Worm (Caenorhabditis elegans) whole organism, early embryonic: ENCODE measurements around the gene irld-20.

Source experiments
- B0310.2 ChIP-seq: sonication (generic microtip); optimal IDR thresholded peaks from 2 replicates; lab custom pipeline; 2016; ENCODE audit warnings: mild to moderate bottlenecking, missing genetic modification characterization, missing compliant biosample characterization
- F13C5.2 ChIP-seq: sonication (generic microtip); optimal IDR thresholded peaks from 2 replicates; lab custom pipeline; 2017; ENCODE audit warnings: mild to moderate bottlenecking, missing genetic modification characterization, inconsistent platforms, missing compliant biosample characterization
- aly-1 ChIP-seq: sonication (generic microtip); optimal IDR thresholded peaks from 2 replicates; lab custom pipeline; 2016; ENCODE audit warnings: missing genetic modification characterization, missing compliant biosample characterization
- ama-1 ChIP-seq: fragments of 150-350 bp; optimal IDR thresholded peaks from 2 replicates; lab custom pipeline; 2014
- ceh-13 ChIP-seq: fragments of 200-800 bp; sonication (Bioruptor generic); optimal IDR thresholded peaks from 2 replicates; lab custom pipeline; 2018; ENCODE audit warnings: mild to moderate bottlenecking, missing genetic modification characterization, missing compliant biosample characterization
- ceh-36 ChIP-seq: sonication (generic microtip); optimal IDR thresholded peaks from 2 replicates; lab custom pipeline; 2016; ENCODE audit warnings: missing genetic modification characterization, inconsistent platforms, missing compliant biosample characterization
- ets-7 ChIP-seq: sonication (generic microtip); optimal IDR thresholded peaks from 2 replicates; lab custom pipeline; 2016; ENCODE audit warnings: missing genotype, missing genetic modification characterization, missing compliant biosample characterization
- flt-1 ChIP-seq: fragments of 200-800 bp; sonication (Bioruptor generic); IDR thresholded peaks from 2 replicates; pipeline ENCODE4 v1.3.6; 2022; ENCODE audit warnings: missing genetic modification characterization, missing compliant biosample characterization
- hmbx-1 ChIP-seq: sonication (generic microtip); optimal IDR thresholded peaks from 2 replicates; lab custom pipeline; 2016; ENCODE audit warnings: mild to moderate bottlenecking, missing genetic modification characterization, missing compliant biosample characterization
- hmg-4 ChIP-seq: fragments of 200-800 bp; sonication (Bioruptor generic); optimal IDR thresholded peaks from 2 replicates; lab custom pipeline; 2018; ENCODE audit warnings: mild to moderate bottlenecking, missing genetic modification characterization, missing compliant biosample characterization
- hnd-1 ChIP-seq: sonication (generic microtip); optimal IDR thresholded peaks from 2 replicates; lab custom pipeline; 2016; ENCODE audit warnings: missing genetic modification characterization, missing compliant biosample characterization
- pes-1 ChIP-seq: fragments of 200-800 bp; sonication (Bioruptor generic); IDR thresholded peaks from 2 replicates; pipeline ENCODE4 v1.3.6; 2022; ENCODE audit warnings: missing genetic modification reagents, missing genetic modification characterization, missing compliant biosample characterization
- scrt-1 ChIP-seq: fragments of 200-800 bp; sonication (Bioruptor generic); IDR thresholded peaks from 2 replicates; pipeline ENCODE4 v1.3.6; 2022; ENCODE audit warnings: missing genetic modification characterization, missing compliant biosample characterization
- sea-1 ChIP-seq: fragments of 200-800 bp; sonication (Bioruptor generic); conservative IDR thresholded peaks from 2 replicates; pipeline ENCODE4 v1.3.6; 2022; ENCODE audit warnings: missing genetic modification characterization, missing compliant biosample characterization
- tbx-11 ChIP-seq: fragments of 200-800 bp; sonication (Bioruptor generic); IDR thresholded peaks from 2 replicates; pipeline ENCODE4 v1.3.6; 2022; ENCODE audit warnings: missing genetic modification characterization, missing compliant biosample characterization
- tbx-37 ChIP-seq: fragments of 200-800 bp; sonication (Bioruptor generic); conservative IDR thresholded peaks from 2 replicates; pipeline ENCODE4 v1.3.6; 2022; ENCODE audit warnings: missing genetic modification reagents, missing genetic modification characterization, missing compliant biosample characterization
- tra-4 ChIP-seq: sonication (generic microtip); optimal IDR thresholded peaks from 2 replicates; lab custom pipeline; 2017; ENCODE audit warnings: missing genetic modification characterization, missing compliant biosample characterization

Gene irld-20

ce11 chrIII:12764241-12764640 lies 13.3 kb downstream of the irld-20 start, which contains the start of the genes irld-19 and irld-61:
Gene irld-19 (minus strand): TSS chrIII:12764341.
Gene irld-61 (plus strand): TSS chrIII:12764553.
- no peak for TF ChIP-seq tbx-11 (GFP tag; lab: Robert Waterston, UW)
- TF ChIP-seq F13C5.2 (tag; lab: Kevin White, UChicago) = no peak
- no peak for TF ChIP-seq tra-4 (tag; lab: Kevin White, UChicago)
- TF ChIP-seq ceh-36 = no peak
- TF ChIP-seq ets-7 (tag; lab: Kevin White, UChicago) = no peak
- TF ChIP-seq ama-1 (lab: Kevin White, UChicago) = no peak
- TF ChIP-seq pes-1 = no peak
- no peak for TF ChIP-seq tbx-37 (GFP tag; lab: Robert Waterston, UW)
- TF ChIP-seq hmg-4 (GFP tag; lab: Kevin White, UChicago) = no peak
- no peak for TF ChIP-seq hnd-1 (tag; lab: Kevin White, UChicago)
- TF ChIP-seq sea-1 = no peak

DNA sequence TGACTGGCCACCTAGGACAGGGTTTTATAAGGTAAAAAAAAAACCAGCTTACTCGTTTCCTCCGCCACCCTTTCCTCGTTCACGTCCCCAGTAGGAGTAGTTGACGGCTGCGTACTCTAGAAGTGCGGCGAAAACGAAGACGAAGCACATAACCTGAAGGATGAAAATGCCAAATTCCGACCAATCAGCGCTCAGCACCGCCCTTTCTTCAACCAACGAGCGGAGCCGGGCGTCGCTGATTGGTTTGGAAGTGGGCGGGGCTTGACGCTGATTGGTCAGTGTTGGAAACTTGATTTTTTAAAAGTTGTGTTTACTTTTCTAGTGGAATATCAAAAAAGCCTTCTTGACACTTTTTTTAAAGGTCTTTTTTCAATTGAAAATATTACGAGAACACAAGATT lies 22.8 kb downstream of the irld-20 start:
- TF ChIP-seq ama-1 (lab: Kevin White, UChicago) (no peak), ceh-36 (no peak)

DNA sequence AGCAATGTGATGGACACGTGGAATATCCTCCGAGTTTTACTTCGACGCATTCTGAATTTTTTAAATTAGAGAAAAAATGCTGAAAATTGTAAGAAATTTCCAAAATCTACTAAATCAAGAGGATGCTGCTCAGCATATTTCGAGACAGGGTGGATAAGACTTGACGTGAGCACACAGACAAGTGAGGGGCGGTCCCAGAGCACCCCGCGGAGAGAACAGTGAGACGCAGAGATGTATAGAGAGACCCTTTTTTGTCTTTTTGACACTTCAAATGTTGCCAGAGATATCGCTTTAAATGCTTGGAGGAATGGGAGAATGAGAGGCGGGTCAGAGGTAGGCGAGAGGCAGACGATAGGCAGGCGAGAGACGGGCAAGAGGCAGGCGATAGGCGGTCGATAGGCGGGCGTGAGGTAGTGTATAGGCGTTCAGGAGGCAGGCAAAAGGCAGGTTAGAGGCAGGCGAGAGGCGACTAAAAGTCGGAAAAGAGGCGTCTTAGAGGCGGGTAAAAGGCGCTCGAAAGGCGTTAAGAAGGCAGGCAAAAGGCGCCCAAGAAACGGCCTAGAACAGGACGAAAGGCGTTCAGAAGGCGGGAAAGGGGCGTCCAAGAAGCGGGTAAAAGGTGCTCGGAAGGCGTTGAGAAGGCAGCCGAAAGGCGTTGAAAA lies 28.9 kb downstream of the irld-20 start, which contains the start of gene gab-1:
Gene gab-1, minus strand, starts transcription at position 51 of the 662 bp plus-strand sequence.
- TF ChIP-seq F13C5.2 (tag; lab: Kevin White, UChicago) (no peak), tbx-37 (GFP tag; lab: Robert Waterston, UW) (no peak), ama-1 (lab: Kevin White, UChicago) (no peak), tbx-11 (GFP tag; lab: Robert Waterston, UW) (no peak), scrt-1 (GFP tag; lab: Robert Waterston, UW) (no peak), sea-1 (no peak), pes-1 (no peak), ceh-36 (no peak), hmg-4 (GFP tag; lab: Kevin White, UChicago) (no peak), ceh-13 (GFP tag; lab: Kevin White, UChicago) (no peak), hmbx-1 (tag; lab: Kevin White, UChicago) (no peak), B0310.2 (no peak)

ce11 chrIII:12783878-12784277 lies 33.0 kb downstream of the irld-20 start:
- TF ChIP-seq B0310.2 (no peak), hmg-4 (GFP tag; lab: Kevin White, UChicago) (no peak), tbx-11 (GFP tag; lab: Robert Waterston, UW) (no peak), tra-4 (tag; lab: Kevin White, UChicago) (no peak), flt-1 (GFP tag; lab: Robert Waterston, UW) (no peak), ceh-36 (no peak), pes-1 (no peak), scrt-1 (GFP tag; lab: Robert Waterston, UW) (no peak), hnd-1 (tag; lab: Kevin White, UChicago) (no peak), sea-1 (no peak), aly-1 (tag; lab: Kevin White, UChicago) (no peak), ama-1 (lab: Kevin White, UChicago) (no peak), F13C5.2 (tag; lab: Kevin White, UChicago) (no peak), tbx-37 (GFP tag; lab: Robert Waterston, UW) (no peak), ceh-13 (GFP tag; lab: Kevin White, UChicago) (no peak), hmbx-1 (tag; lab: Kevin White, UChicago) (no peak)

- TF ChIP-seq ceh-36 (no peak), flt-1 (GFP tag; lab: Robert Waterston, UW) (no peak), tra-4 (tag; lab: Kevin White, UChicago) (no peak), hmbx-1 (tag; lab: Kevin White, UChicago) (no peak), ama-1 (lab: Kevin White, UChicago) (no peak), tbx-37 (GFP tag; lab: Robert Waterston, UW) (no peak), pes-1 (no peak), ets-7 (tag; lab: Kevin White, UChicago) (no peak), B0310.2 (no peak), hmg-4 (GFP tag; lab: Kevin White, UChicago) (no peak), ceh-13 (GFP tag; lab: Kevin White, UChicago) (no peak), aly-1 (tag; lab: Kevin White, UChicago) (no peak), hnd-1 (tag; lab: Kevin White, UChicago) (no peak)
Measured at ce11 chrIII:12784854-12785253, 33.9 kb downstream of the irld-20 start, which contains the start of gene lgc-37. Gene lgc-37 (plus strand): TSS chrIII:12785154.

ce11 chrIII:12785427-12785826 lies 34.5 kb downstream of the irld-20 start:
- no peak for TF ChIP-seq sea-1
- TF ChIP-seq ceh-13 (GFP tag; lab: Kevin White, UChicago) = no peak
- TF ChIP-seq hmg-4 (GFP tag; lab: Kevin White, UChicago) = no peak
- TF ChIP-seq pes-1 = no peak
- TF ChIP-seq hnd-1 (tag; lab: Kevin White, UChicago) = no peak
- TF ChIP-seq ceh-36 = no peak
- no peak for TF ChIP-seq tbx-37 (GFP tag; lab: Robert Waterston, UW)

DNA sequence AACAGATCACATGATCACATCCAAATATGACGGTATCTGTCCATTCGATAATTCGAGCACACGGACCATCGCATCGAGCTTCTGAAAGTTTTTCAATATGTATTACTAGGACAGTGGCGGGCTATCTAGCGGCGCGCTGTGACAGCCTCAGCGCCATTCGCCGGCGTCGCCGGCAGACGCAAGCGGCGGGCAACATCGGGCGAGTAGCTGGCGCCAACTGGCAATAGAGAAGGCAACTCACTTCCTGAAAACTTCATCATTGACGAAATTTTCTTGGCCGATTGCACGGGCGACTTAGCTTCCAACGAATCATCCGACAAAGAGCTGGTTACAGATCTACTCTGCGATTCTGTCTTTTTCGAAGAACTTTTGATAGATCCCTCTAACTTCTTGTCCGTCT lies 37.3 kb downstream of the irld-20 start:
- TF ChIP-seq pes-1 (no peak), flt-1 (GFP tag; lab: Robert Waterston, UW) (no peak), sea-1 (no peak), ets-7 (tag; lab: Kevin White, UChicago) (no peak), B0310.2 (no peak), ceh-36 (no peak), ceh-13 (GFP tag; lab: Kevin White, UChicago) (no peak), hmbx-1 (tag; lab: Kevin White, UChicago) (no peak), scrt-1 (GFP tag; lab: Robert Waterston, UW) (no peak), aly-1 (tag; lab: Kevin White, UChicago) (no peak)
